Fruit fly (Drosophila melanogaster) whole organism, prepupa: Measurements from ENCODE around the gene AlkB.

Experiments used
- CG34406 ChIP-seq: fragments of 200-800 bp; sonication (Bioruptor generic); optimal IDR thresholded peaks from 3 replicates; lab custom pipeline; 2016; ENCODE audit warnings: missing biosample characterization, missing genetic modification characterization
- fkh ChIP-seq: fragments of 200-800 bp; sonication (Bioruptor generic); optimal IDR thresholded peaks from 3 replicates; lab custom pipeline; 2017; ENCODE audit warnings: missing biosample characterization, mild to moderate bottlenecking, missing genetic modification characterization, moderate library complexity

dm6 chrX:15816127-15816526, 43.2 kb downstream of the AlkB start:
- TF ChIP-seq fkh (no peak), CG34406 (GFP tag; lab: Kevin White, UChicago) (no peak)
